Fruit fly (Drosophila melanogaster) whole organism, adult: ENCODE data around the gene CG33771.

Experiments used
- CG11617 ChIP-seq: fragments of 200-800 bp; sonication (Bioruptor generic); optimal IDR thresholded peaks from 2 replicates; lab custom pipeline; 2017; ENCODE audit warnings: mild to moderate bottlenecking, missing biosample characterization, missing genetic modification reagents, missing genetic modification characterization
- CG12768 ChIP-seq: fragments of 200-800 bp; sonication (Bioruptor generic); optimal IDR thresholded peaks from 2 replicates; lab custom pipeline; 2017; ENCODE audit warnings: missing biosample characterization, missing genetic modification characterization, mild to moderate bottlenecking, moderate library complexity, missing genetic modification reagents
- CG14711 ChIP-seq: fragments of 200-800 bp; sonication (Bioruptor generic); optimal IDR thresholded peaks from 2 replicates; lab custom pipeline; 2018; ENCODE audit warnings: missing biosample characterization, mild to moderate bottlenecking, missing genetic modification characterization, moderate library complexity
- CG1620 ChIP-seq: fragments of 200-800 bp; sonication (Bioruptor generic); optimal IDR thresholded peaks from 2 replicates; lab custom pipeline; 2016; ENCODE audit warnings: missing biosample characterization, missing genetic modification characterization
- CG33017 ChIP-seq: fragments of 200-800 bp; sonication (Bioruptor generic); optimal IDR thresholded peaks from 2 replicates; lab custom pipeline; 2018; ENCODE audit warnings: missing biosample characterization, mild to moderate bottlenecking, missing genetic modification characterization, moderate library complexity
- CG5204 ChIP-seq: fragments of 200-800 bp; sonication (Bioruptor generic); optimal IDR thresholded peaks from 2 replicates; lab custom pipeline; 2016; ENCODE audit warnings: missing biosample characterization, missing genetic modification characterization
- CG7045 ChIP-seq: fragments of 200-800 bp; sonication (Bioruptor generic); optimal IDR thresholded peaks from 2 replicates; lab custom pipeline; 2017; ENCODE audit warnings: missing biosample characterization, mild to moderate bottlenecking, missing genetic modification characterization
- CG7101 ChIP-seq: fragments of 200-800 bp; sonication (Bioruptor generic); optimal IDR thresholded peaks from 2 replicates; lab custom pipeline; 2018; ENCODE audit warnings: missing biosample characterization, mild to moderate bottlenecking, missing genetic modification characterization, moderate library complexity
- Clk ChIP-seq: fragments of 200-800 bp; sonication (Bioruptor generic); optimal IDR thresholded peaks from 2 replicates; lab custom pipeline; 2017; ENCODE audit warnings: missing biosample characterization, missing genetic modification characterization
- Crg-1 ChIP-seq: fragments of 200-800 bp; sonication (Bioruptor generic); optimal IDR thresholded peaks from 2 replicates; lab custom pipeline; 2016; ENCODE audit warnings: missing biosample characterization, missing genetic modification characterization
- Hr96 ChIP-seq: fragments of 200-800 bp; sonication (Bioruptor generic); optimal IDR thresholded peaks from 2 replicates; lab custom pipeline; 2016; ENCODE audit warnings: missing biosample characterization, missing genetic modification characterization
- Mnt ChIP-seq: fragments of 200-800 bp; sonication (Bioruptor generic); optimal IDR thresholded peaks from 2 replicates; lab custom pipeline; 2016; ENCODE audit warnings: missing biosample characterization, mild to moderate bottlenecking, missing genetic modification characterization
- bab1 ChIP-seq: fragments of 200-800 bp; sonication (Bioruptor generic); optimal IDR thresholded peaks from 3 replicates; lab custom pipeline; 2019; ENCODE audit warnings: missing biosample characterization, mild to moderate bottlenecking, missing genetic modification characterization, moderate library complexity
- cic ChIP-seq: fragments of 200-800 bp; sonication (Bioruptor generic); optimal IDR thresholded peaks from 2 replicates; lab custom pipeline; 2017; ENCODE audit warnings: missing biosample characterization, mild to moderate bottlenecking, missing genetic modification characterization, moderate library complexity
- cnc ChIP-seq, 2 experiments: fragments of >200 bp; optimal IDR thresholded peaks; 2 replicates each; lab custom pipeline; 2017
- kay ChIP-seq: fragments of 200-800 bp; sonication (Bioruptor generic); peaks from one replicate; lab custom pipeline; 2016; ENCODE audit warnings: missing biosample characterization, missing genetic modification characterization, borderline replicate concordance
- ovo ChIP-seq: fragments of 200-800 bp; sonication (Bioruptor generic); optimal IDR thresholded peaks from 2 replicates; lab custom pipeline; 2016; ENCODE audit warnings: missing biosample characterization, missing genetic modification characterization
- pad ChIP-seq: fragments of 200-800 bp; sonication (Bioruptor generic); optimal IDR thresholded peaks from 3 replicates; lab custom pipeline; 2017; ENCODE audit warnings: missing biosample characterization, missing genetic modification characterization, mild to moderate bottlenecking, moderate library complexity, missing genetic modification reagents
- tj ChIP-seq: fragments of 200-800 bp; sonication (Bioruptor generic); optimal IDR thresholded peaks from 3 replicates; lab custom pipeline; 2017; ENCODE audit warnings: missing biosample characterization, mild to moderate bottlenecking, missing genetic modification characterization, moderate library complexity
- toe ChIP-seq: fragments of 200-800 bp; sonication (Bioruptor generic); optimal IDR thresholded peaks from 2 replicates; lab custom pipeline; 2016; ENCODE audit warnings: missing biosample characterization, missing genetic modification characterization

Gene CG33771

dm6 chr3L:22652425-22652824 is 3.2 kb downstream of the CG33771 start, which contains the start of gene CG33772:
Gene CG33772 (minus strand): TSS chr3L:22652525.
- TF ChIP-seq CG7101 (tag; lab: Kevin White, UChicago) (no peak), ovo (GFP tag; lab: Kevin White, UChicago) (no peak), pad (GFP tag; lab: Kevin White, UChicago) (no peak), CG5204 (no peak), CG7045 (GFP tag; lab: Kevin White, UChicago) (no peak), tj (GFP tag; lab: Kevin White, UChicago) (no peak), Hr96 (GFP tag; lab: Kevin White, UChicago) (no peak)

DNA sequence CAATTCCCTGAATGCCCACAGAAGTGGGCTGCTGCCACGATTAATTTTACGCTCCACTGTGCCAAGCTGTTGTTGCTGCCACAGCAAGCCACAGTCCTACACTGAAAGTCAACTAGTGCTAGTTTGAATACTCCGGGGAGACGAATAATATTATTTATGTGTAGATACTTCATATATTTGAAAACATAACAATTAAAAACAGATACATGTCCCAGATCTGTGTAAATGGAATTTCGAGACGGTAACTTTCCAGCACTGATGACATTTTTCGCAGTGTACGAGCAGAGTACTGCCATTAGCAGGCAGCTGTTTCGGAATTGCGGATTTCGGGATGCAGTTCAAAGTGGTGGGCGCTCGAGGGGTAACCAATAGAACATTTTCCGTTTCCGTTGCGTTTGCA is 15.9 kb downstream of the CG33771 start:
- TF ChIP-seq CG14711 (tag; lab: Kevin White, UChicago) = no peak
- no peak for TF ChIP-seq tj (GFP tag; lab: Kevin White, UChicago)
- TF ChIP-seq Clk (GFP tag; lab: Kevin White, UChicago) = no peak
- no peak for TF ChIP-seq CG5204
- TF ChIP-seq CG12768 = no peak
- no peak for TF ChIP-seq kay (GFP tag; lab: Kevin White, UChicago)
- no peak for TF ChIP-seq cic (GFP tag; lab: Kevin White, UChicago)
- TF ChIP-seq Crg-1 (GFP tag; lab: Kevin White, UChicago) = no peak
- no peak for TF ChIP-seq cnc (optimal IDR thresholded peaks at IDR 0.05; lab: Kevin White, UChicago)
- no peak for TF ChIP-seq pad (GFP tag; lab: Kevin White, UChicago)
- no peak for TF ChIP-seq CG11617 (GFP tag; lab: Kevin White, UChicago)
- no peak for TF ChIP-seq toe (GFP tag; lab: Kevin White, UChicago)
- TF ChIP-seq CG7045 (GFP tag; lab: Kevin White, UChicago) = no peak
- no peak for TF ChIP-seq ovo (GFP tag; lab: Kevin White, UChicago)
- TF ChIP-seq CG7101 (tag; lab: Kevin White, UChicago) = no peak
- no peak for TF ChIP-seq Hr96 (GFP tag; lab: Kevin White, UChicago)
- no peak for TF ChIP-seq CG1620 (GFP tag; lab: Kevin White, UChicago)
- TF ChIP-seq CG33017 (tag; lab: Kevin White, UChicago) = no peak
- TF ChIP-seq bab1 (GFP tag; lab: Kevin White, UChicago) = no peak
- TF ChIP-seq Mnt (GFP tag; lab: Kevin White, UChicago) = no peak

DNA sequence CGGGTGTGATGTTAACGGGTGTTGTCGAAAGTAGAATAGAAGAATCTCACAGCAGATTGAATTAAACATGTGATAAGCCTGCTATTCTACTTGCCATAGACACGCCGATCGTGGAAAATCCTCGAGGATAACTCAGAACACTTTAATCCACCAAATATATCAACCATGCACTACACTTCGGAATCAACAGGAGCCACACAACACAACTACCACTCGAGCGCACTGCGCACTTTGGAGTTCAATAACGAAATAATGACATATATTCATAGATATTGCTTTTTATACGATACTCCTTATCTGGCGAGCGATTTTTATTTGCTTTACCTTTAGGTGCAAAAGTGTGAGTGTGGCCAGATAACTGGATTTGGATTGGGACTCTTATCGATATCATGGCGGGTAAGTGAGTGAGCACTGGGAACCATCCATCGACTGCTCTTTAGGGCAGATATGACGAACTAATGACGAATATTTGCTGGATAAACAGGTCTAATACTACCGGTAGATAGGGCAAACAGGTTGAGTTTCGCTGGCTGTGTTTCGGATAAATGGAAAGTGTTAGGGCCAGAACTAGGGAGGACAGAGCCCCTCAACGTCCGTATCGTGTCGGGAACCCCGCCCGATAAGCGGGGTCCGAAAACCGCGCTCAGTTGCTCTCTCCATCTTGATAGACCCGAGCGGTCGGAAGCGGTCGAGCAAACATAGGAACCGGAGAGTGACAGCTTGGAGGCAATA is 20.2 kb downstream of the CG33771 start, which contains the start of gene Jhbp6:
TSS of gene Jhbp6 (plus strand) at position 682 of the 732 bp plus-strand sequence.
- TF ChIP-seq CG14711 (tag; lab: Kevin White, UChicago) = no peak
- no peak for TF ChIP-seq Clk (GFP tag; lab: Kevin White, UChicago)
- TF ChIP-seq Mnt (GFP tag; lab: Kevin White, UChicago) = no peak
- TF ChIP-seq pad (GFP tag; lab: Kevin White, UChicago) = no peak
- TF ChIP-seq cnc (optimal IDR thresholded peaks at IDR 0.05; lab: Kevin White, UChicago) = no peak
- no peak for TF ChIP-seq Crg-1 (GFP tag; lab: Kevin White, UChicago)
- no peak for TF ChIP-seq kay (GFP tag; lab: Kevin White, UChicago)
- TF ChIP-seq tj (GFP tag; lab: Kevin White, UChicago) = no peak
- TF ChIP-seq cic (GFP tag; lab: Kevin White, UChicago) = no peak
- no peak for TF ChIP-seq CG12768
- TF ChIP-seq CG1620 (GFP tag; lab: Kevin White, UChicago) = no peak
- TF ChIP-seq CG7045 (GFP tag; lab: Kevin White, UChicago) = no peak
- TF ChIP-seq ovo (GFP tag; lab: Kevin White, UChicago) = no peak
- TF ChIP-seq CG11617 (GFP tag; lab: Kevin White, UChicago) = no peak
- TF ChIP-seq CG7101 (tag; lab: Kevin White, UChicago) = no peak
- TF ChIP-seq CG5204 = no peak
- TF ChIP-seq toe (GFP tag; lab: Kevin White, UChicago) = no peak
- TF ChIP-seq CG33017 (tag; lab: Kevin White, UChicago) = no peak
- no peak for TF ChIP-seq Hr96 (GFP tag; lab: Kevin White, UChicago)

dm6 chr3L:22670174-22670573 is 21.0 kb downstream of the CG33771 start:
- no peak for TF ChIP-seq CG5204
- TF ChIP-seq bab1 (GFP tag; lab: Kevin White, UChicago) = no peak
- no peak for TF ChIP-seq pad (GFP tag; lab: Kevin White, UChicago)
- TF ChIP-seq CG7045 (GFP tag; lab: Kevin White, UChicago) = no peak
- TF ChIP-seq CG1620 (GFP tag; lab: Kevin White, UChicago) = no peak
- TF ChIP-seq Crg-1 (GFP tag; lab: Kevin White, UChicago) = no peak
- no peak for TF ChIP-seq CG33017 (tag; lab: Kevin White, UChicago)
- TF ChIP-seq cic (GFP tag; lab: Kevin White, UChicago) = no peak
- no peak for TF ChIP-seq CG12768
- TF ChIP-seq tj (GFP tag; lab: Kevin White, UChicago) = no peak

dm6 chr3L:22671699-22672276 is 22.6 kb downstream of the CG33771 start:
- TF ChIP-seq toe (GFP tag; lab: Kevin White, UChicago) (no peak), pad (GFP tag; lab: Kevin White, UChicago) (no peak), Hr96 (GFP tag; lab: Kevin White, UChicago) (no peak), CG1620 (GFP tag; lab: Kevin White, UChicago) (no peak), CG33017 (tag; lab: Kevin White, UChicago) (no peak), CG7045 (GFP tag; lab: Kevin White, UChicago) (no peak), CG11617 (GFP tag; lab: Kevin White, UChicago) (no peak), Clk (GFP tag; lab: Kevin White, UChicago) (no peak), kay (GFP tag; lab: Kevin White, UChicago) (no peak), tj (GFP tag; lab: Kevin White, UChicago) (no peak), CG12768 (no peak), CG7101 (tag; lab: Kevin White, UChicago) (no peak), Crg-1 (GFP tag; lab: Kevin White, UChicago) (no peak), CG14711 (tag; lab: Kevin White, UChicago) (no peak), bab1 (GFP tag; lab: Kevin White, UChicago) (no peak), cic (GFP tag; lab: Kevin White, UChicago) (no peak), ovo (GFP tag; lab: Kevin White, UChicago) (no peak)
